Worm (Caenorhabditis elegans): ENCODE data around the gene F14H12.7.

The F14H12.7 gene

DNA sequence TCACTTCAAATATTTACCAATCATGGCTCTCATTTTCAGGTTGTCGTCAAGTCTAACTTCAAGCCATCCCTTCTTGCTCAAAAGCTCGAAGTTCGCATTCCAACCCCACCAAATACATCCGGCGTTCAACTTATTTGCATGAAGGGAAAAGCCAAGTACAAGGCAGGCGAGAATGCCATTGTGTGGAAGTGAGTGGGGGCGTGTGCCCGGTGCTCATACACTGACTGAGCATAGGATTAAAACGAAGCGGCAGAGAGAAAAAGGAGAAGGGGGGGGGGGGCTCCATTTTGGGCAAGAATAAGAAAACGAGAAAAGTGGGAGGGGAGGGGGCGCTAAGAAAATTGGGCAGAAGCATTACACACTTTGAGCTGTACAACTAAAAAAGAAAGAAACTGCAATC, 29.3 kb upstream of the F14H12.7 start:
- TF ChIP-seq cnd-1 (tag; optimal IDR thresholded peaks at IDR 0.05) (no peak), ces-1 (GFP tag; optimal IDR thresholded peaks at IDR 0.05) (peak; percentile 25), ham-2 (GFP tag; optimal IDR thresholded peaks at IDR 0.05) (no peak), flh-1 (GFP tag; optimal IDR thresholded peaks at IDR 0.05) (no peak), mls-2 (tag; optimal IDR thresholded peaks at IDR 0.05) (peak; percentile 7), unc-120 (tag; optimal IDR thresholded peaks at IDR 0.05; ENCODE audit: poor library complexity, severe bottlenecking) (no peak), zip-8 (tag; optimal IDR thresholded peaks at IDR 0.05) (no peak), sem-2 (GFP tag; optimal IDR thresholded peaks at IDR 0.05) (no peak)

DNA sequence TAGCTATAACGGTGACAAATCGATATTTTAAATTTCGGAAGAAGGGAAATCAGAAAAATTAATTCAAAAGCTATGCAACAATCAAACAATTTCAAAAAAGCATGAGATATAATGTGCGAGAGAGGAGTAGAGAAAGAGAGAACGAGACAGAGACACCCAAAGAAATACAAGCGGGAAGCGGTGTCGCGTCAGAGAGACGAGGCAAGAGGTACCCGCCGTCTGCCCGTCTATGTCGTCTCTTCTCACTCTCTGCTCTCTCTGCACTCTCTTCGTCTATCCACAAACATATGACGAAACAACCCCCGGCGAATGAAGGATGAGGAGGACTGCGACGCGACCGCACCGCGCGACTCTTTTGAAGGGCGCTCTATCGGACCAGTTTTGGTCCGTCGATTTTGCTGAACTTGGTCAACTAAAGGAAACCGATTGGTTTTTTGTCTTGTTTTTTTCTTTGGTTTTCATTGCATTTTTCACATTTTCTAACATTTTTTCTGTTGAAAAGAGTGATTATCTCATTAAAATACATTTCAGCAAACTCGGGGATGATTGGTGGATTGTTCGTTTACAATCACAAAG, 26.5 kb upstream of the F14H12.7 start, which contains the start of gene dpy-23:
Gene dpy-23 (plus strand): TSS at position 526 of the 576 bp plus-strand sequence.
- TF ChIP-seq ces-1 (GFP tag; optimal IDR thresholded peaks at IDR 0.05) (peak; percentile 91), sem-2 (GFP tag; optimal IDR thresholded peaks at IDR 0.05) (no peak), unc-120 (tag; optimal IDR thresholded peaks at IDR 0.05; ENCODE audit: poor library complexity, severe bottlenecking) (peak; percentile 92), elt-3 (tag; optimal IDR thresholded peaks at IDR 0.05) (no peak), elt-1 (tag; optimal IDR thresholded peaks at IDR 0.05; ENCODE audit: borderline replicate concordance, insufficient read depth) (no peak), blmp-1 (tag; optimal IDR thresholded peaks at IDR 0.05) (no peak), lsy-2 (tag; optimal IDR thresholded peaks at IDR 0.05) (peak; percentile 78), tbx-8 (GFP tag; optimal IDR thresholded peaks at IDR 0.05) (no peak), lin-32 (GFP tag; optimal IDR thresholded peaks at IDR 0.05) (no peak), flh-1 (GFP tag; optimal IDR thresholded peaks at IDR 0.05) (no peak), unc-39 (tag; optimal IDR thresholded peaks at IDR 0.05) (no peak), ceh-43 (GFP tag; optimal IDR thresholded peaks at IDR 0.05) (peak; percentile 28), lin-13 (tag; optimal IDR thresholded peaks at IDR 0.05) (peak; percentile 71), nhr-2 (tag; optimal IDR thresholded peaks at IDR 0.05) (no peak), mls-2 (tag; optimal IDR thresholded peaks at IDR 0.05) (peak; percentile 65), snpc-4 (tag; optimal IDR thresholded peaks at IDR 0.05) (no peak), mep-1 (tag; optimal IDR thresholded peaks at IDR 0.05) (peak; percentile 83), zip-8 (tag; optimal IDR thresholded peaks at IDR 0.05) (no peak), nhr-12 (tag; optimal IDR thresholded peaks at IDR 0.05) (peak; percentile 20), ceh-83 (GFP tag; optimal IDR thresholded peaks at IDR 0.05) (no peak), cnd-1 (tag; optimal IDR thresholded peaks at IDR 0.05) (peak; percentile 11), mab-5 (tag; optimal IDR thresholded peaks at IDR 0.05) (no peak), nhr-28 (tag; optimal IDR thresholded peaks at IDR 0.05) (no peak), ceh-39 (tag; optimal IDR thresholded peaks at IDR 0.05) (peak; percentile 69), ham-2 (GFP tag; optimal IDR thresholded peaks at IDR 0.05) (peak; percentile 88), nhr-76 (tag; optimal IDR thresholded peaks at IDR 0.05) (no peak), nhr-237 (tag; optimal IDR thresholded peaks at IDR 0.05) (peak; percentile 93), bed-3 (GFP tag; optimal IDR thresholded peaks at IDR 0.05) (no peak), ztf-11 (tag; optimal IDR thresholded peaks at IDR 0.05) (peak; percentile 69), sptf-1 (tag; optimal IDR thresholded peaks at IDR 0.05) (peak; percentile 59), drap-1 (GFP tag; optimal IDR thresholded peaks at IDR 0.05) (peak; percentile 48), M03D4.4 (tag; optimal IDR thresholded peaks at IDR 0.05) (peak; percentile 19), pha-4 (tag; optimal IDR thresholded peaks at IDR 0.05) (peak; percentile 93), unc-62 (GFP tag; optimal IDR thresholded peaks at IDR 0.05) (peak; percentile 87), hlh-1 (tag; optimal IDR thresholded peaks at IDR 0.05) (peak; percentile 82)

DNA sequence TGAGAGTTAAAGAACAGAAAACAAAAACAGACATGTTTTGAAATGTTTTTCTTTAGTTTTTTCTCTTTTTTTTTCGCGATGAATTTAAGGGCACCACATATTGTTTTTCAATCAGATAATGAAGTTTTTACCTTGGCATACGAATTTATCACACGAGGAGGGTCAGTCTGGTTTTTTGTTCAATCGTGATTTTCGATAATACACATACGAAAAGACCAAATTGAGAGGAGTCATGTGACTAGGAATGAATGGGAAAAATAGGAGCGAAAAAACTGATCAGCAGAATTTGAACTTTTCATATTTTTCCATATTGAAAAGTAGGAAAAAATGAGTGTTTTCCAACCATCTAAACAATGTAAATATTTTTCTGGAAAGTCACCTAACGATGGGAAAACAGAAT, 24.1 kb upstream of the F14H12.7 start:
- TF ChIP-seq ceh-39 (tag; optimal IDR thresholded peaks at IDR 0.05) (no peak), mep-1 (tag; optimal IDR thresholded peaks at IDR 0.05) (no peak), lin-13 (tag; optimal IDR thresholded peaks at IDR 0.05) (no peak), lin-32 (GFP tag; optimal IDR thresholded peaks at IDR 0.05) (no peak), nhr-12 (tag; optimal IDR thresholded peaks at IDR 0.05) (no peak), nhr-2 (tag; optimal IDR thresholded peaks at IDR 0.05) (no peak)
